Fruit fly (Drosophila melanogaster) whole organism, wandering third instar larva: ENCODE measurements around the gene lush.

Experiments
- Abd-B ChIP-seq: fragments of >200 bp; optimal IDR thresholded peaks from 2 replicates; lab custom pipeline; 2017; ENCODE audit warnings: missing biosample characterization, missing genetic modification characterization
- CG32264 ChIP-seq: fragments of 200-800 bp; sonication (Bioruptor generic); optimal IDR thresholded peaks from 2 replicates; lab custom pipeline; 2016; ENCODE audit warnings: missing biosample characterization, missing genetic modification characterization
- CG9705 ChIP-seq: fragments of 200-800 bp; sonication (Bioruptor generic); optimal IDR thresholded peaks from 2 replicates; lab custom pipeline; 2018; ENCODE audit warnings: missing biosample characterization, mild to moderate bottlenecking, missing genetic modification characterization
- CrebA ChIP-seq: fragments of 200-800 bp; sonication (Bioruptor generic); optimal IDR thresholded peaks from 2 replicates; lab custom pipeline; 2016; ENCODE audit warnings: missing biosample characterization, mild to moderate bottlenecking, missing genetic modification characterization, borderline replicate concordance
- Dfd ChIP-seq: fragments of >200 bp; optimal IDR thresholded peaks from 2 replicates; lab custom pipeline; 2017; ENCODE audit warnings: missing biosample characterization, missing genetic modification characterization
- Dif ChIP-seq: fragments of 200-275, 200-300 bp; sonication (Bioruptor generic); optimal IDR thresholded peaks from 2 replicates; lab custom pipeline; 2018; ENCODE audit warnings: missing biosample characterization, missing genetic modification characterization; ENCODE audit not compliant: partially characterized antibody
- GATAd ChIP-seq: sonication (Bioruptor generic); optimal IDR thresholded peaks from 2 replicates; lab custom pipeline; 2016; ENCODE audit warnings: missing biosample characterization, missing genetic modification characterization
- HLH106 ChIP-seq: fragments of 200-800 bp; optimal IDR thresholded peaks from 3 replicates; lab custom pipeline; 2019; ENCODE audit warnings: missing biosample characterization, mild to moderate bottlenecking, missing genetic modification characterization, moderate library complexity
- Hnf4 ChIP-seq: fragments of 200-800 bp; sonication (Bioruptor generic); optimal IDR thresholded peaks from 2 replicates; lab custom pipeline; 2016; ENCODE audit warnings: missing biosample characterization, mild to moderate bottlenecking, missing genetic modification characterization
- Hr78 ChIP-seq: fragments of >200 bp; optimal IDR thresholded peaks from 2 replicates; lab custom pipeline; 2017; ENCODE audit warnings: missing biosample characterization, missing genetic modification characterization
- Hr83 ChIP-seq: fragments of 200-300 bp; sonication (Bioruptor generic); optimal IDR thresholded peaks from 2 replicates; lab custom pipeline; 2016; ENCODE audit warnings: missing biosample characterization, mild to moderate bottlenecking, missing genetic modification characterization, moderate library complexity; ENCODE audit not compliant: poor library complexity, severe bottlenecking
- Jra ChIP-seq: sonication (Bioruptor generic); optimal IDR thresholded peaks from 2 replicates; lab custom pipeline; 2016; ENCODE audit warnings: missing biosample characterization, missing genetic modification characterization
- Mio ChIP-seq: sonication (Bioruptor generic); optimal IDR thresholded peaks from 2 replicates; lab custom pipeline; 2016; ENCODE audit warnings: missing biosample characterization, missing genetic modification characterization
- Myc ChIP-seq: fragments of >200 bp; optimal IDR thresholded peaks from 2 replicates; lab custom pipeline; 2017
- N ChIP-seq: fragments of >200 bp; optimal IDR thresholded peaks from 2 replicates; lab custom pipeline; 2018; ENCODE audit warnings: missing biosample characterization, missing external identifiers, missing genetic modification characterization
- OdsH ChIP-seq: fragments of 200-800 bp; sonication (Bioruptor generic); optimal IDR thresholded peaks from 2 replicates; lab custom pipeline; 2016; ENCODE audit warnings: missing biosample characterization, mild to moderate bottlenecking, missing genetic modification characterization
- Rel ChIP-seq, 2 experiments: fragments of 200-800 bp; sonication (Bioruptor generic) in 1 of 2; optimal IDR thresholded peaks; 2 replicates in 1 of 2; 3 replicates in 1 of 2; lab custom pipeline; 2016 to 2019; ENCODE audit warnings: mild to moderate bottlenecking in 2 of 2, missing biosample characterization in 2 of 2, missing genetic modification characterization in 2 of 2, moderate library complexity in 1 of 2
- Sp1 ChIP-seq: fragments of 200-800 bp; sonication (Bioruptor generic); optimal IDR thresholded peaks from 3 replicates; lab custom pipeline; 2019; ENCODE audit warnings: missing biosample characterization, mild to moderate bottlenecking, missing genetic modification characterization, moderate library complexity
- dl ChIP-seq, 2 experiments: fragments of 175-275, 200-275 bp in 1 of 2; fragments of 200-275 bp in 1 of 2; sonication (Bioruptor generic); optimal IDR thresholded peaks; lab custom pipeline; 2018; ENCODE audit warnings: mild to moderate bottlenecking in 2 of 2, missing biosample characterization in 2 of 2, missing genetic modification characterization in 2 of 2, moderate library complexity in 2 of 2; ENCODE audit not compliant: partially characterized antibody in 2 of 2, insufficient read depth in 1 of 2
- dsf ChIP-seq: sonication (Bioruptor generic); optimal IDR thresholded peaks from 2 replicates; lab custom pipeline; 2016; ENCODE audit warnings: missing biosample characterization, missing genetic modification characterization, borderline replicate concordance
- foxo ChIP-seq, 2 experiments: fragments of 200-800 bp; sonication (Bioruptor generic); optimal IDR thresholded peaks; 2 replicates in 1 of 2; 3 replicates in 1 of 2; lab custom pipeline; 2016 to 2017; ENCODE audit warnings: missing biosample characterization in 2 of 2, missing genetic modification characterization in 2 of 2
- fru ChIP-seq: fragments of 200-800 bp; sonication (Bioruptor generic); optimal IDR thresholded peaks from 3 replicates; lab custom pipeline; 2016; ENCODE audit warnings: missing biosample characterization, mild to moderate bottlenecking, missing genetic modification characterization
- h ChIP-seq: fragments of 200-800 bp; sonication (Bioruptor generic); optimal IDR thresholded peaks from 3 replicates; lab custom pipeline; 2016; ENCODE audit warnings: missing biosample characterization, mild to moderate bottlenecking, missing genetic modification characterization
- jim ChIP-seq: fragments of 175-275, 200-325 bp; sonication (Bioruptor generic); optimal IDR thresholded peaks from 2 replicates; lab custom pipeline; 2016; ENCODE audit warnings: missing biosample characterization, mild to moderate bottlenecking, missing genetic modification characterization
- lola ChIP-seq: fragments of >200 bp; optimal IDR thresholded peaks from 2 replicates; lab custom pipeline; 2017; ENCODE audit warnings: missing biosample characterization, missing genetic modification characterization
- rgr ChIP-seq: fragments of 200-800 bp; sonication (Bioruptor generic); optimal IDR thresholded peaks from 3 replicates; lab custom pipeline; 2016; ENCODE audit warnings: missing biosample characterization, mild to moderate bottlenecking, missing genetic modification characterization
- sage ChIP-seq: fragments of 200-800 bp; sonication (Bioruptor generic); optimal IDR thresholded peaks from 2 replicates; lab custom pipeline; 2016; ENCODE audit warnings: missing biosample characterization, mild to moderate bottlenecking, missing genetic modification characterization
- sv ChIP-seq: fragments of 200-800 bp; sonication (Bioruptor generic); optimal IDR thresholded peaks from 3 replicates; lab custom pipeline; 2016; ENCODE audit warnings: missing biosample characterization, missing genetic modification characterization
- tai ChIP-seq: sonication (Bioruptor generic); optimal IDR thresholded peaks from 2 replicates; lab custom pipeline; 2016; ENCODE audit warnings: missing biosample characterization, missing genetic modification characterization
- usp ChIP-seq: fragments of >200 bp; optimal IDR thresholded peaks from 2 replicates; lab custom pipeline; 2017; ENCODE audit warnings: missing biosample characterization, missing genetic modification characterization
- woc ChIP-seq: sonication (Bioruptor generic); optimal IDR thresholded peaks from 2 replicates; lab custom pipeline; 2016; ENCODE audit warnings: missing biosample characterization, mild to moderate bottlenecking, missing genetic modification characterization

lush gene

dm6 chr3L:19605974-19606497 is at the start of gene lush, which contains the start of gene CG9372:
lush (minus strand) TSS chr3L:19606090.
CG9372 (plus strand) TSS chr3L:19606208.
- no peak for TF ChIP-seq CG32264 (GFP tag; lab: Kevin White, UChicago)
- TF ChIP-seq Dif, result no peak
- TF ChIP-seq CrebA, result no peak
- no peak for TF ChIP-seq Dfd
- TF ChIP-seq Hr83 (GFP tag; lab: Kevin White, UChicago), result no peak
- TF ChIP-seq CG9705 (GFP tag; lab: Kevin White, UChicago), result no peak
- TF ChIP-seq woc (GFP tag; lab: Kevin White, UChicago), result no peak
- TF ChIP-seq dl (GFP tag; optimal IDR thresholded peaks at IDR 0.05; lab: Kevin White, UChicago; ENCODE audit: insufficient read depth in 1 of 2, partially characterized antibody in 2 of 2), result no peak
- TF ChIP-seq jim (GFP tag; lab: Kevin White, UChicago), result no peak
- no peak for TF ChIP-seq Sp1
- TF ChIP-seq usp, result no peak
- no peak for TF ChIP-seq sage (GFP tag; lab: Kevin White, UChicago)
- no peak for TF ChIP-seq rgr
- no peak for TF ChIP-seq GATAd (GFP tag; lab: Kevin White, UChicago)

dm6 chr3L:19653470-19653869 is 47.6 kb upstream of the lush start:
- TF ChIP-seq usp (no peak), sage (GFP tag; lab: Kevin White, UChicago) (no peak), fru (GFP tag; lab: Kevin White, UChicago) (no peak), dl (GFP tag; optimal IDR thresholded peaks at IDR 0.05; lab: Kevin White, UChicago; ENCODE audit: insufficient read depth in 1 of 2, partially characterized antibody in 2 of 2) (no peak), dsf (no peak), CrebA (no peak), Rel (GFP tag; optimal IDR thresholded peaks at IDR 0.05; lab: Kevin White, UChicago) (no peak), Rel (tag; optimal IDR thresholded peaks at IDR 0.05; lab: Kevin White, UChicago) (no peak), Dfd (no peak)

dm6 chr3L:19650588-19650987 is 44.7 kb upstream of the lush start:
- TF ChIP-seq Myc (lab: Kevin White, UChicago) (no peak), Sp1 (peak; percentile 66), Abd-B (GFP tag; lab: Kevin White, UChicago) (no peak), lola (GFP tag; lab: Kevin White, UChicago) (no peak)

- TF ChIP-seq Jra (GFP tag; lab: Kevin White, UChicago) (no peak), Hr78 (GFP tag; lab: Kevin White, UChicago) (no peak), sv (no peak), dsf (no peak), foxo (GFP tag; optimal IDR thresholded peaks at IDR 0.05; lab: Kevin White, UChicago) (no peak), GATAd (GFP tag; lab: Kevin White, UChicago) (no peak), Mio (no peak), h (GFP tag; lab: Kevin White, UChicago) (no peak), Hnf4 (GFP tag; lab: Kevin White, UChicago) (no peak), usp (no peak), N (no peak), fru (GFP tag; lab: Kevin White, UChicago) (no peak), CG32264 (GFP tag; lab: Kevin White, UChicago) (no peak), Myc (lab: Kevin White, UChicago) (no peak), OdsH (GFP tag; lab: Kevin White, UChicago) (no peak), tai (GFP tag; lab: Kevin White, UChicago) (no peak), HLH106 (tag; lab: Kevin White, UChicago) (no peak)
These were observed 44.2 kb upstream of the lush start for dm6 chr3L:19650121-19650520.

DNA sequence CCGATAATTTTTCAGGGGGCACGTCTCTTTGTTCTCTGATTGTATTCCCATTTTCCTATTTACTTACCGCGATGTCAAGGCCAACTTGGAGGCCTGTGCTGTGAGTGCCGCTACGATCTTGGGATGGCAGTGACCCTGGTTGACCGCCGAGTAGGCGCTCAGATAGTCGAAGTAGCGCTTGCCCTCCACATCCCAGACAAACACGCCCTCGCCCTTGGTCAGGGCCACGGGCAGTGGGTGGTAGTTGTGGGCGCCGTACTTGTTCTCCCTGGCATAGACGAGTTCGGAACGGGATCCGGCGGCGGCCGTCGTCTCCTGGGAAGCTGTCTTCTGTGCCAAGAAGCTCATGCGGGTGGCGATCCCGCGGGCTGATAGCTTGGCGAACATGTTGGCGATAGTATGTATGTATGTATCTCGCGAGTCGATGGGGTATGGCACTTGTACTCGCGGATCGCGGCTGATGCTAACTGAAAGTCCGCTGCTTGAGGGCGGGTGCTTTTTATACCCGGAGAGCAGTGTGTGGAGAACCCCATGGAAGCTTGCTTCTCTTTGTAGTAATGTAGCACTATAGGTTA is 43.6 kb upstream of the lush start, which contains the start of gene Oat:
Gene Oat, minus strand, starts transcription at position 478 of the 575 bp plus-strand sequence.
- TF ChIP-seq fru (GFP tag; lab: Kevin White, UChicago), result no peak
- no peak for TF ChIP-seq Rel (GFP tag; optimal IDR thresholded peaks at IDR 0.05; lab: Kevin White, UChicago)
- peak; percentile 25 for TF ChIP-seq Rel (tag; optimal IDR thresholded peaks at IDR 0.05; lab: Kevin White, UChicago)
- TF ChIP-seq usp, result no peak
- no peak for TF ChIP-seq HLH106 (tag; lab: Kevin White, UChicago)
- no peak for TF ChIP-seq Abd-B (GFP tag; lab: Kevin White, UChicago)
